Worm (Caenorhabditis elegans) whole organism, L4 larva: Measurements from ENCODE around the gene oac-41.

Experiments used
- F10B5.3 ChIP-seq: sonication (generic microtip); optimal IDR thresholded peaks from 2 replicates; lab custom pipeline; 2016; ENCODE audit warnings: mild to moderate bottlenecking, missing genetic modification characterization, missing compliant biosample characterization
- F44E2.7 ChIP-seq: fragments of 200-800 bp; sonication (Bioruptor generic); IDR thresholded peaks from 2 replicates; pipeline ENCODE4 v2.1.2; 2022; ENCODE audit warnings: missing genetic modification characterization, missing compliant biosample characterization
- F49E8.2 ChIP-seq: sonication (generic microtip); optimal IDR thresholded peaks from 2 replicates; lab custom pipeline; 2016; ENCODE audit warnings: missing compliant biosample characterization, mild to moderate bottlenecking, missing genetic modification characterization, borderline replicate concordance
- R02D3.7 ChIP-seq: fragments of 150-350 bp; sonication (generic microtip); optimal IDR thresholded peaks from 3 replicates; lab custom pipeline; 2014; ENCODE audit warnings: missing biosample characterization, missing genetic modification characterization
- Y105C5A.15 ChIP-seq: fragments of 200-800 bp; sonication (Bioruptor generic); IDR thresholded peaks from 2 replicates; pipeline ENCODE4 v1.3.6; 2022; ENCODE audit warnings: missing genetic modification characterization, missing compliant biosample characterization
- Y48G9A.11 ChIP-seq: fragments of 200-800 bp; sonication (Bioruptor generic); IDR thresholded peaks from 2 replicates; pipeline ENCODE4 v1.3.6; 2022; ENCODE audit warnings: missing genetic modification reagents, missing genetic modification characterization, missing compliant biosample characterization
- Y5F2A.4 ChIP-seq: fragments of 200-800 bp; sonication (Bioruptor generic); optimal IDR thresholded peaks from 2 replicates; lab custom pipeline; 2018; ENCODE audit warnings: mild to moderate bottlenecking, missing genetic modification characterization, missing compliant biosample characterization
- aha-1 ChIP-seq: fragments of 150-350 bp; peaks from one replicate; lab custom pipeline; 2014; ENCODE audit warnings: missing biosample characterization, missing genetic modification characterization
- ama-1 ChIP-seq: fragments of 150-350 bp; optimal IDR thresholded peaks from 2 replicates; lab custom pipeline; 2014; ENCODE audit warnings: inconsistent platforms, mixed read lengths
- ceh-28 ChIP-seq: fragments of 150-350 bp; optimal IDR thresholded peaks from 2 replicates; lab custom pipeline; 2014; ENCODE audit warnings: missing biosample characterization, missing genetic modification reagents, missing genetic modification characterization
- ceh-32 ChIP-seq: sonication (generic microtip); optimal IDR thresholded peaks from 2 replicates; lab custom pipeline; 2016; ENCODE audit warnings: mild to moderate bottlenecking, missing genetic modification characterization, missing compliant biosample characterization; ENCODE audit not compliant: poor library complexity
- ceh-62 ChIP-seq: sonication (generic microtip); optimal IDR thresholded peaks from 2 replicates; lab custom pipeline; 2017; ENCODE audit warnings: missing biosample characterization, missing genetic modification characterization
- daf-16 ChIP-seq, 3 experiments: sonication (generic microtip); optimal IDR thresholded peaks; 2 replicates each; lab custom pipeline; 2016 to 2017; ENCODE audit warnings: missing genetic modification characterization in 3 of 3, missing genetic modification reagents in 3 of 3, mild to moderate bottlenecking in 2 of 3, missing compliant biosample characterization in 2 of 3, missing biosample characterization in 1 of 3, moderate library complexity in 1 of 3
- dmd-9 ChIP-seq: fragments of 200-800 bp; sonication (Bioruptor generic); IDR thresholded peaks from 2 replicates; pipeline ENCODE4 v1.3.6; 2022; ENCODE audit warnings: missing genetic modification reagents, missing genetic modification characterization, missing compliant biosample characterization
- duxl-1 ChIP-seq: sonication (generic microtip); optimal IDR thresholded peaks from 2 replicates; lab custom pipeline; 2016; ENCODE audit warnings: mild to moderate bottlenecking, missing genetic modification characterization, moderate library complexity, missing compliant biosample characterization; ENCODE audit not compliant: poor library complexity
- gei-8 ChIP-seq: fragments of 200-800 bp; sonication (Bioruptor generic); optimal IDR thresholded peaks from 2 replicates; lab custom pipeline; 2018; ENCODE audit warnings: mild to moderate bottlenecking, missing genetic modification characterization, missing compliant biosample characterization
- hlh-11 ChIP-seq: fragments of 200-800 bp; sonication (Bioruptor generic); optimal IDR thresholded peaks from 2 replicates; lab custom pipeline; 2018; ENCODE audit warnings: mild to moderate bottlenecking, missing genetic modification characterization, missing compliant biosample characterization
- hmg-1.1 ChIP-seq: fragments of 200-800 bp; sonication (Bioruptor generic); IDR thresholded peaks from 2 replicates; pipeline ENCODE4 v1.3.6; 2022; ENCODE audit warnings: missing genetic modification reagents, missing genetic modification characterization, missing compliant biosample characterization
- jun-1 ChIP-seq: fragments of 150-350 bp; optimal IDR thresholded peaks from 2 replicates; lab custom pipeline; 2014; ENCODE audit warnings: missing biosample characterization, missing genetic modification reagents, missing genetic modification characterization
- lin-13 ChIP-seq: fragments of 150-350 bp; optimal IDR thresholded peaks from 2 replicates; lab custom pipeline; 2014; ENCODE audit warnings: missing biosample characterization, missing genetic modification reagents, missing genetic modification characterization
- lin-15B ChIP-seq: fragments of 150-350 bp; sonication (generic microtip); optimal IDR thresholded peaks from 3 replicates; lab custom pipeline; 2014; ENCODE audit warnings: missing biosample characterization, missing genetic modification characterization
- lin-29 ChIP-seq: fragments of 200-800 bp; sonication (Bioruptor generic); IDR thresholded peaks from 2 replicates; pipeline ENCODE4 v1.3.6; 2022; ENCODE audit warnings: missing genetic modification reagents, missing genetic modification characterization, missing compliant biosample characterization
- mxl-3 ChIP-seq: fragments of 200-800 bp; sonication (Bioruptor generic); optimal IDR thresholded peaks from 2 replicates; lab custom pipeline; 2018; ENCODE audit warnings: mild to moderate bottlenecking, missing genetic modification characterization, missing compliant biosample characterization
- nhr-11 ChIP-seq: fragments of 150-350 bp; optimal IDR thresholded peaks from 2 replicates; lab custom pipeline; 2014; ENCODE audit warnings: missing biosample characterization, missing genetic modification characterization
- nhr-111 ChIP-seq: fragments of 200-800 bp; sonication (Bioruptor generic); optimal IDR thresholded peaks from 2 replicates; lab custom pipeline; 2018; ENCODE audit warnings: mild to moderate bottlenecking, missing genetic modification characterization, missing compliant biosample characterization
- nhr-41 ChIP-seq: fragments of 200-800 bp; sonication (Bioruptor generic); IDR thresholded peaks from 2 replicates; pipeline ENCODE4 v1.3.6; 2022; ENCODE audit warnings: missing genetic modification reagents, missing genetic modification characterization, missing compliant biosample characterization
- nhr-42 ChIP-seq: fragments of 200-800 bp; sonication (Bioruptor generic); IDR thresholded peaks from 2 replicates; pipeline ENCODE4 v1.3.6; 2022; ENCODE audit warnings: missing genetic modification characterization, missing compliant biosample characterization
- nhr-77 ChIP-seq: fragments of 150-350 bp; optimal IDR thresholded peaks from 2 replicates; lab custom pipeline; 2014; ENCODE audit warnings: missing biosample characterization, missing genetic modification characterization
- pqm-1 ChIP-seq: sonication (generic microtip); optimal IDR thresholded peaks from 2 replicates; lab custom pipeline; 2017; ENCODE audit warnings: missing biosample characterization, missing genetic modification characterization
- rbr-2 ChIP-seq: sonication (generic microtip); optimal IDR thresholded peaks from 2 replicates; lab custom pipeline; 2016; ENCODE audit warnings: missing genotype, missing genetic modification characterization, missing compliant biosample characterization
- saeg-2 ChIP-seq: fragments of 200-800 bp; sonication (Bioruptor generic); IDR thresholded peaks from 2 replicates; pipeline ENCODE4 v1.3.6; 2022; ENCODE audit warnings: missing genetic modification reagents, missing genetic modification characterization, missing compliant biosample characterization
- sdz-12 ChIP-seq: fragments of 200-800 bp; sonication (Bioruptor generic); optimal IDR thresholded peaks from 2 replicates; lab custom pipeline; 2018; ENCODE audit warnings: mild to moderate bottlenecking, missing genetic modification characterization, missing compliant biosample characterization
- skn-1 ChIP-seq: fragments of 150-350 bp; optimal IDR thresholded peaks from 2 replicates; lab custom pipeline; 2014; ENCODE audit warnings: missing biosample characterization, missing genetic modification characterization
- spr-1 ChIP-seq: sonication (generic microtip); optimal IDR thresholded peaks from 2 replicates; lab custom pipeline; 2016; ENCODE audit warnings: mild to moderate bottlenecking, missing genetic modification characterization, missing compliant biosample characterization
- spr-3 ChIP-seq: fragments of 200-800 bp; sonication (Bioruptor generic); optimal IDR thresholded peaks from 2 replicates; lab custom pipeline; 2018; ENCODE audit warnings: mild to moderate bottlenecking, missing genetic modification characterization, missing compliant biosample characterization
- tra-1 ChIP-seq: fragments of 200-800 bp; sonication (Bioruptor generic); IDR thresholded peaks from 2 replicates; pipeline ENCODE4 v1.3.6; 2022; ENCODE audit warnings: missing genetic modification reagents, missing genetic modification characterization, missing compliant biosample characterization
- unc-39 ChIP-seq: sonication (generic microtip); optimal IDR thresholded peaks from 2 replicates; lab custom pipeline; 2017; ENCODE audit warnings: missing biosample characterization, missing genetic modification characterization
- vab-7 ChIP-seq: fragments of 200-800 bp; sonication (Bioruptor generic); IDR thresholded peaks from 2 replicates; pipeline ENCODE4 v1.3.6; 2022; ENCODE audit warnings: missing genetic modification reagents, missing genetic modification characterization, missing compliant biosample characterization
- zag-1 ChIP-seq: fragments of 150-350 bp; optimal IDR thresholded peaks from 2 replicates; lab custom pipeline; 2014; ENCODE audit warnings: missing biosample characterization, missing genetic modification characterization
- zfp-3 ChIP-seq: fragments of 200-800 bp; sonication (Bioruptor generic); conservative IDR thresholded peaks from 2 replicates; pipeline ENCODE4 v1.3.6; 2022; ENCODE audit warnings: missing genetic modification reagents, missing genetic modification characterization, missing compliant biosample characterization
- zip-11 ChIP-seq: fragments of 200-800 bp; sonication (Bioruptor generic); IDR thresholded peaks from 2 replicates; pipeline ENCODE4 v1.3.6; 2022; ENCODE audit warnings: missing genetic modification characterization, missing compliant biosample characterization
- zip-2 ChIP-seq: fragments of 150-350 bp; optimal IDR thresholded peaks from 2 replicates; lab custom pipeline; 2014; ENCODE audit warnings: missing biosample characterization, missing genetic modification characterization
- ztf-11 ChIP-seq: fragments of 150-350 bp; optimal IDR thresholded peaks from 2 replicates; lab custom pipeline; 2014; ENCODE audit warnings: missing biosample characterization, missing genetic modification characterization
- ztf-7 ChIP-seq: fragments of 150-350 bp; optimal IDR thresholded peaks from 2 replicates; lab custom pipeline; 2014; ENCODE audit warnings: missing biosample characterization, missing genetic modification characterization

oac-41 gene

DNA sequence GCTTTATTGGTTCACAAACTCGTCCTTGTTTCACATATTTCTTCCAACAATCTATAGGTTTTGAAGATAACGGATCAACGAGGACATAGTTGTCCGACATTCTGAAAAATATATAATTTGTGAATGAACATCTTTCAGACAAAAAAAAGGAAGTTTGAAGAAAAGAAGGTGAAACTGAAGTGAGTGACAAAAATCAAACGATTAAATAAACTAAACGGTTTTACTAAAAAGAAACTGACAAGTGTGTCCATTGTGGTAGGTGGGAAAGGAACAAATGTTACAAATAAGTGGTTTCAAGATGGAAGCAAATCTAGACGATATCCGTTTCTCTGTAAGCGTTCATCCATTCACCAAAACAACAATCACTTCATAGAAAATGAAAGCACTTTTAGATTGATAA is 40.4 kb upstream of the oac-41 start, which contains the start of gene C25E10.12:
TSS of gene C25E10.12 (minus strand) at position 101 of the 400 bp plus-strand sequence.
- TF ChIP-seq skn-1 (tag; lab: Kevin White, UChicago) (no peak), lin-29 (GFP tag; lab: Robert Waterston, UW) (no peak), ceh-28 (tag; lab: Kevin White, UChicago) (no peak), vab-7 (no peak)
- TF ChIP-seq, all 104 proteins: peak for 0

DNA sequence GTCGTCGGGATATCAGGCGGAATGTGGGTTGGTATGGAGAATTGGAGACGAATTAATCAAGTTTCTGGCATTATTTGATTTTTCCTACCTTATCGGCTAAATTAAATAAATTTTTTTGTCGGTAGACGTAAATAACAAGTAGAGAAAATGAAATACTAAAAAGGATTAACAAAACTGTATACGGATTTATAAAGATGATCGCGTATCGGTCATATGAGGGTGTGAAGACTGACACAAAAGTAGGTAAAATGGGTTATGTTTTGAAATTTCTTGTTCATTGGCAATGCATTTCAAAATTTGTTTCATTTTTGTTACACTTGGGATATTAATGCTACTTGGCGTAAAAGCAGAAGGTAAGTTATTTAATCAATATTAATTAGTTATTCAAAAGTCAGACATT is 37.5 kb upstream of the oac-41 start, which contains the start of the genes C25E10.16 and C25E10.13:
TSS of gene C25E10.16 (minus strand) at position 101 of the 400 bp plus-strand sequence.
TSS of gene C25E10.13 (plus strand) at position 256 of the 400 bp plus-strand sequence.
- no peak for TF ChIP-seq nhr-111 (GFP tag; lab: Kevin White, UChicago)
- TF ChIP-seq Y105C5A.15: no peak
- TF ChIP-seq F10B5.3: no peak
- no peak for TF ChIP-seq daf-16 (GFP tag; optimal IDR thresholded peaks at IDR 0.05; lab: Kevin White, UChicago)
- no peak for TF ChIP-seq daf-16 (tag; optimal IDR thresholded peaks at IDR 0.05; lab: Kevin White, UChicago)
- no peak for TF ChIP-seq ceh-32
- no peak for TF ChIP-seq R02D3.7
- no peak for TF ChIP-seq ztf-11
- no peak for TF ChIP-seq ama-1 (lab: Kevin White, UChicago)
- no peak for TF ChIP-seq F44E2.7 (GFP tag; lab: Robert Waterston, UW)
- TF ChIP-seq aha-1 (tag; lab: Kevin White, UChicago): no peak
- no peak for TF ChIP-seq ceh-28 (tag; lab: Kevin White, UChicago)
- no peak for TF ChIP-seq zag-1
- TF ChIP-seq Y48G9A.11: no peak

DNA sequence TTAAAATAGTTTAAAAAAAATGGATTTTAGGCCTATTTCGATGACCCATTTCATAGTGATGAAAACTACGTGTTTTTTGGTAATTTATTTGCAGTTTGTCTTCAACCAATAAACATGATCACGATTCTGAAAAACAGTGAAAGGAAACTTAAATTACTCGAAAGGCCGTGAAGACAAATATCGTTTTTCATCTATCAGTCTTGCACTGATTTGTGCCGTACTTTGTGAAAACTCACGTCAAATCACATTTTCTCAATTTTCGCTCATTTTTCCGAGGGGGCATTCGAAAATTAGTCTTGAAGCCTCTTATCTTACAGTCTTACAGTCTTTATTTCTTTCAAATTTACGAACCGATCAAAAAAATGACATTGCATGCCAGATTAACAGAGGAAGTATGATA is 36.6 kb upstream of the oac-41 start, which contains the start of gene C25E10.11:
TSS of gene C25E10.11 (minus strand) at position 101 of the 400 bp plus-strand sequence.
- no peak for TF ChIP-seq unc-39
- TF ChIP-seq spr-1: no peak
- no peak for TF ChIP-seq nhr-42 (GFP tag; lab: Robert Waterston, UW)
- no peak for TF ChIP-seq daf-16 (GFP tag; optimal IDR thresholded peaks at IDR 0.05; lab: Kevin White, UChicago)
- no peak for TF ChIP-seq daf-16 (tag; optimal IDR thresholded peaks at IDR 0.05; lab: Kevin White, UChicago)
- no peak for TF ChIP-seq zfp-3 (GFP tag; lab: Robert Waterston, UW)
- no peak for TF ChIP-seq gei-8 (GFP tag; lab: Kevin White, UChicago)
- TF ChIP-seq duxl-1 (tag; lab: Kevin White, UChicago): no peak
- no peak for TF ChIP-seq nhr-41
- TF ChIP-seq spr-3 (GFP tag; lab: Kevin White, UChicago): no peak
- no peak for TF ChIP-seq nhr-11 (tag; lab: Kevin White, UChicago)
- no peak for TF ChIP-seq ceh-62 (tag; lab: Kevin White, UChicago)
- TF ChIP-seq skn-1 (tag; lab: Kevin White, UChicago): no peak
- no peak for TF ChIP-seq nhr-77 (tag; lab: Kevin White, UChicago)
- no peak for TF ChIP-seq zip-2 (tag; lab: Kevin White, UChicago)
- no peak for TF ChIP-seq Y5F2A.4 (GFP tag; lab: Kevin White, UChicago)
- TF ChIP-seq rbr-2 (tag; lab: Kevin White, UChicago): no peak
- no peak for TF ChIP-seq zip-11 (GFP tag; lab: Robert Waterston, UW)
- TF ChIP-seq lin-13: no peak
- TF ChIP-seq saeg-2: no peak
- TF ChIP-seq mxl-3 (GFP tag; lab: Kevin White, UChicago): no peak

DNA sequence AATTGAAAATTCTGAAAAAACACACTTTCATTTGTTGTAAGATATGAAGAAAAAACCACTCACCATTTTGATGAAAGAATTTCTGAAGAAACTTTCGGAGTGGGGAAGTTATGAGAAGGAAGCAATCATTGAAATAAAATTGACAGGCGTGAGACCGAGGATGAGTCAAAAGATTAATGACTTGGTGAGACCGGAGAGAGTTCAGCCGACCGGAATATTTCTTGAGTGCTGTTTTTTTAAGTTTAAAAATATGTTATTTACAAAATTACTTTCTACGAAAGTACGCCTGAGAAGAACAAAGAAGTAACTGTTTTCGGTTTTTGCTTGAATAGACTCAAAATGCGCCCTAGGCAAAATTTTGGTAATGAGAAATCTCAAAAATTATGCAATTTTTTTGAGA is 34.3 kb upstream of the oac-41 start, which contains the start of gene C25E10.10:
TSS of gene C25E10.10 (minus strand) at position 101 of the 400 bp plus-strand sequence.
- TF ChIP-seq F49E8.2 (tag; lab: Kevin White, UChicago) (no peak), Y5F2A.4 (GFP tag; lab: Kevin White, UChicago) (no peak), tra-1 (GFP tag; lab: Robert Waterston, UW) (no peak), ztf-7 (tag; lab: Kevin White, UChicago) (no peak), jun-1 (no peak), mxl-3 (GFP tag; lab: Kevin White, UChicago) (no peak), dmd-9 (GFP tag; lab: Robert Waterston, UW) (no peak), lin-15B (no peak), hmg-1.1 (GFP tag; lab: Robert Waterston, UW) (no peak), daf-16 (GFP tag; optimal IDR thresholded peaks at IDR 0.05; lab: Kevin White, UChicago) (no peak), daf-16 (tag; optimal IDR thresholded peaks at IDR 0.05; lab: Kevin White, UChicago) (no peak), pqm-1 (tag; lab: Kevin White, UChicago) (no peak), sdz-12 (no peak), skn-1 (tag; lab: Kevin White, UChicago) (no peak), hlh-11 (tag; lab: Kevin White, UChicago) (no peak)
